Fruit fly (Drosophila melanogaster): ENCODE results near the gene mmd.

The mmd gene

dm6 chrX:15996831-15997230 is 23.9 kb upstream of the mmd start, which contains the start of gene CG8939:
TSS of gene CG8939 (plus strand) at chrX:15997016.
- TF ChIP-seq acj6 (GFP tag; optimal IDR thresholded peaks at IDR 0.05) (no peak), Eip78C (GFP tag) (peak; percentile 21)

- TF ChIP-seq Eip78C (GFP tag) (peak; percentile 60), Met (GFP tag; optimal IDR thresholded peaks at IDR 0.05) (no peak)
Measured at dm6 chrX:15992527-15992897, 19.6 kb upstream of the mmd start.

- TF ChIP-seq Ets21C (GFP tag; optimal IDR thresholded peaks at IDR 0.05): no peak
- TF ChIP-seq achi (GFP tag; optimal IDR thresholded peaks at IDR 0.05): peak; percentile 1
- TF ChIP-seq CG10631 (GFP tag; optimal IDR thresholded peaks at IDR 0.05): peak; percentile 17
- TF ChIP-seq Eip78C (GFP tag): peak; percentile 21
- no peak for TF ChIP-seq CG11902 (GFP tag; optimal IDR thresholded peaks at IDR 0.05)
Measured at dm6 chrX:15991618-15992526, 18.9 kb upstream of the mmd start, which contains the start of the genes CG46312, eIF5 and exd. TSS of gene CG46312 (minus strand) at chrX:15991974. TSS of gene eIF5 (minus strand) at chrX:15991974. TSS of gene exd (plus strand) at chrX:15992468.

dm6 chrX:15989631-15990030 is 16.7 kb upstream of the mmd start:
- TF ChIP-seq CG9139 (GFP tag; optimal IDR thresholded peaks at IDR 0.05): no peak
- no peak for TF ChIP-seq Ets96B (tag; optimal IDR thresholded peaks at IDR 0.05)
- no peak for TF ChIP-seq Ets21C (GFP tag; optimal IDR thresholded peaks at IDR 0.05)
- TF ChIP-seq Lpt (GFP tag; optimal IDR thresholded peaks at IDR 0.05): no peak
- no peak for TF ChIP-seq CG3032 (tag; optimal IDR thresholded peaks at IDR 0.05)

- peak; percentile 11 for TF ChIP-seq cyc (GFP tag; optimal IDR thresholded peaks at IDR 0.05)
- no peak for TF ChIP-seq Eip93F (GFP tag; optimal IDR thresholded peaks at IDR 0.05)
- TF ChIP-seq ss (GFP tag; optimal IDR thresholded peaks at IDR 0.05): no peak
- no peak for TF ChIP-seq CG6854 (GFP tag; optimal IDR thresholded peaks at IDR 0.05)
- TF ChIP-seq lz (GFP tag; optimal IDR thresholded peaks at IDR 0.05): peak; percentile 11
- no peak for TF ChIP-seq Eip75B (GFP tag; optimal IDR thresholded peaks at IDR 0.05)
- TF ChIP-seq Eip78C (GFP tag): peak; percentile 24
- peak; percentile 8 for TF ChIP-seq Ets21C (GFP tag; optimal IDR thresholded peaks at IDR 0.05)
- no peak for TF ChIP-seq dsx (GFP tag; optimal IDR thresholded peaks at IDR 0.05; ENCODE audit: poor library complexity, severe bottlenecking)
- TF ChIP-seq esn (GFP tag; optimal IDR thresholded peaks at IDR 0.05): peak; percentile 2
- no peak for TF ChIP-seq CG6163 (GFP tag; IDR thresholded peaks at IDR 0.05)
- TF ChIP-seq CG3032 (tag; optimal IDR thresholded peaks at IDR 0.05): peak; percentile 36
- TF ChIP-seq salr (GFP tag; optimal IDR thresholded peaks at IDR 0.05): no peak
- no peak for TF ChIP-seq CG15336 (GFP tag; IDR thresholded peaks at IDR 0.05)
- peak; percentile 39 for TF ChIP-seq Hr39 (GFP tag; optimal IDR thresholded peaks at IDR 0.05)
- no peak for TF ChIP-seq CG9139 (GFP tag; optimal IDR thresholded peaks at IDR 0.05)
- TF ChIP-seq svp (GFP tag): peak; percentile 83
- TF ChIP-seq CG31627 (GFP tag; optimal IDR thresholded peaks at IDR 0.05): peak; percentile 10
- no peak for TF ChIP-seq Lpt (GFP tag; optimal IDR thresholded peaks at IDR 0.05)
Measured at dm6 chrX:15986654-15987053, 13.7 kb upstream of the mmd start, which contains the start of gene ND-20. TSS of gene ND-20 (minus strand) at chrX:15986808.

dm6 chrX:15983501-15983900 is 10.5 kb upstream of the mmd start, which contains the start of gene Slc25A46a:
TSS of gene Slc25A46a (plus strand) at chrX:15983772.
- no peak for TF ChIP-seq fd59A (GFP tag; optimal IDR thresholded peaks at IDR 0.05)
- no peak for TF ChIP-seq CG6854 (GFP tag; optimal IDR thresholded peaks at IDR 0.05)
- TF ChIP-seq CG3032 (tag; optimal IDR thresholded peaks at IDR 0.05): peak; percentile 7
- TF ChIP-seq Hr38 (GFP tag; optimal IDR thresholded peaks at IDR 0.05): no peak
- TF ChIP-seq CG10631 (GFP tag; optimal IDR thresholded peaks at IDR 0.05): peak; percentile 17
- no peak for TF ChIP-seq Hr4 (GFP tag; optimal IDR thresholded peaks at IDR 0.05)
- no peak for TF ChIP-seq topi (GFP tag; optimal IDR thresholded peaks at IDR 0.05)
- no peak for TF ChIP-seq CG4318 (GFP tag; optimal IDR thresholded peaks at IDR 0.05)
- peak; percentile 7 for TF ChIP-seq cyc (GFP tag; optimal IDR thresholded peaks at IDR 0.05)
- no peak for TF ChIP-seq OdsH (GFP tag; optimal IDR thresholded peaks at IDR 0.05)
- peak; percentile 66 for TF ChIP-seq svp (GFP tag)
- TF ChIP-seq fd85E (GFP tag; optimal IDR thresholded peaks at IDR 0.05): no peak
- TF ChIP-seq Eip93F (GFP tag; optimal IDR thresholded peaks at IDR 0.05): no peak
- peak; percentile 46 for TF ChIP-seq Eip78C (GFP tag)
- TF ChIP-seq Lpt (GFP tag; optimal IDR thresholded peaks at IDR 0.05): no peak
- peak; percentile 17 for TF ChIP-seq esn (GFP tag; optimal IDR thresholded peaks at IDR 0.05)
- no peak for TF ChIP-seq CG6792 (GFP tag; optimal IDR thresholded peaks at IDR 0.05)
